Fruit fly (Drosophila melanogaster): Measurements from ENCODE around the gene Coprox.

- TF ChIP-seq pan (optimal IDR thresholded peaks at IDR 0.05) (no peak), Sp1 (GFP tag; optimal IDR thresholded peaks at IDR 0.05) (no peak), usp (GFP tag; optimal IDR thresholded peaks at IDR 0.05) (no peak), ey (GFP tag; optimal IDR thresholded peaks at IDR 0.05) (no peak), brk (GFP tag; optimal IDR thresholded peaks at IDR 0.05) (no peak), fru (GFP tag; optimal IDR thresholded peaks at IDR 0.05) (no peak), h (GFP tag; optimal IDR thresholded peaks at IDR 0.05) (no peak)
Measured at dm6 chr2L:6948540-6948942, 15.7 kb upstream of the Coprox start, which contains the start of gene ihog.

All from whole organism, wandering third instar larva.